Worm (Caenorhabditis elegans) whole organism, L4 larva: Measurements from ENCODE around the gene nfki-1.

Source experiments
- arid-1 ChIP-seq: fragments of 200-800 bp; sonication (Bioruptor generic); conservative IDR thresholded peaks from 2 replicates; pipeline ENCODE4 v1.3.6; 2022; ENCODE audit warnings: missing genetic modification reagents, missing genetic modification characterization, missing compliant biosample characterization
- ceh-28 ChIP-seq: fragments of 150-350 bp; optimal IDR thresholded peaks from 2 replicates; lab custom pipeline; 2014; ENCODE audit warnings: missing biosample characterization, missing genetic modification reagents, missing genetic modification characterization
- egl-27 ChIP-seq: sonication (generic microtip); optimal IDR thresholded peaks from 3 replicates; lab custom pipeline; 2017; ENCODE audit warnings: missing biosample characterization, missing genetic modification reagents, missing genetic modification characterization
- hmg-1.1 ChIP-seq: fragments of 200-800 bp; sonication (Bioruptor generic); IDR thresholded peaks from 2 replicates; pipeline ENCODE4 v1.3.6; 2022; ENCODE audit warnings: missing genetic modification reagents, missing genetic modification characterization, missing compliant biosample characterization
- jun-1 ChIP-seq: fragments of 150-350 bp; optimal IDR thresholded peaks from 2 replicates; lab custom pipeline; 2014; ENCODE audit warnings: missing biosample characterization, missing genetic modification reagents, missing genetic modification characterization
- mdl-1 ChIP-seq, 2 experiments: fragments of 150-350 bp in 1 of 2; sonication (generic microtip) in 1 of 2; optimal IDR thresholded peaks; 2 replicates each; lab custom pipeline; 2014 to 2017; ENCODE audit warnings: missing biosample characterization in 2 of 2, missing genetic modification characterization in 2 of 2
- snpc-4 ChIP-seq: fragments of 150-350 bp; optimal IDR thresholded peaks from 2 replicates; lab custom pipeline; 2014; ENCODE audit warnings: missing biosample characterization, missing genetic modification characterization

DNA sequence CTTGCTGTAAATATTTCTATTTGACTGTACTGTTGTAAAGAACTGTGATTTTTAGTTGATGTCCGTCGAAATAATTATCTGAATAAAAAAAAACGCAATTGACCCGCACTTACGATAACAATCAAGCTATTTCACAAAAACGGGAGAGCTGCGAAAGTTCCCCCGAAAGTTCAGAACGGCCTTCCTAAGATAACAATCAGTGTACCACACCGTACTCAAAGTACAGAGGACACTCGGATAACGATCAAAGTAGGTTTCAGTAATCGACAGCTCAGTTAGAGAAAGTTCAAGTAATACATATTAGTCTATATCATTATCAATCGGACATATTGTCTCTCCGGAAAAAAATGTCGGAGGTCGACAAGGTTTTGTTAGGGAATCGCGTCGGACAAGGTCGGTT lies 44.1 kb upstream of the nfki-1 start:
- TF ChIP-seq arid-1 (GFP tag; lab: Robert Waterston, UW) (no peak), hmg-1.1 (GFP tag; lab: Robert Waterston, UW) (no peak), jun-1 (tag; lab: Kevin White, UChicago) (no peak), egl-27 (no peak), ceh-28 (tag; lab: Kevin White, UChicago) (no peak), mdl-1 (tag; optimal IDR thresholded peaks at IDR 0.05; lab: Kevin White, UChicago) (no peak), snpc-4 (tag; lab: Kevin White, UChicago) (no peak)
